Worm (Caenorhabditis elegans): ENCODE results near the gene C13B9.2.

C13B9.2 gene

DNA sequence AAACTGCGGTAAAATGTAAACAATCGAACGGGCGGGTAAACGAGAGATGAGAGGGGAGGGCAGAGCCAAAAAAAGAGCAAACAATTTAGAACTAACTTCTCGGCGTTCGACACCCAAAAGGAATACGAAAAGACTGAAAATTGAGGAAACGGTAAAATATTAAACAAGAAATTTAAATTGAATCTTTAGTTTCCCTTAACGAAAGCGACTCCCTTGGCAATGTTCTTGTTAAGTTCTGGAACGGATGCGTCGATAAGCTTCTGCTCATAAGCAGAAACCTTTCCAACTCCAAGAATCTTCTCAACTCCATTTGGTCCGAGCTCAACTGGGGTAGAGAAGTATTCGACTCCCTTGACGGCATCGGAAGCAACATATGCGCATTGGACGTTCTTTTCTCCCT lies 13.4 kb upstream of the C13B9.2 start:
- TF ChIP-seq zip-8 (tag; optimal IDR thresholded peaks at IDR 0.05), result no peak
- no peak for TF ChIP-seq lsy-2 (tag; optimal IDR thresholded peaks at IDR 0.05)
- TF ChIP-seq ces-1 (GFP tag; optimal IDR thresholded peaks at IDR 0.05), result no peak
- no peak for TF ChIP-seq ztf-11 (tag; optimal IDR thresholded peaks at IDR 0.05)
- TF ChIP-seq drap-1 (GFP tag; optimal IDR thresholded peaks at IDR 0.05), result no peak
- no peak for TF ChIP-seq lin-32 (GFP tag; optimal IDR thresholded peaks at IDR 0.05)
- no peak for TF ChIP-seq mls-2 (tag; optimal IDR thresholded peaks at IDR 0.05)
- TF ChIP-seq sem-2 (GFP tag; optimal IDR thresholded peaks at IDR 0.05), result no peak
- no peak for TF ChIP-seq flh-1 (GFP tag; optimal IDR thresholded peaks at IDR 0.05)
- TF ChIP-seq elt-3 (tag; optimal IDR thresholded peaks at IDR 0.05), result no peak
- no peak for TF ChIP-seq M03D4.4 (tag; optimal IDR thresholded peaks at IDR 0.05)
- TF ChIP-seq bed-3 (GFP tag; optimal IDR thresholded peaks at IDR 0.05), result no peak
- TF ChIP-seq nhr-76 (tag; optimal IDR thresholded peaks at IDR 0.05), result no peak
- no peak for TF ChIP-seq unc-62 (GFP tag; optimal IDR thresholded peaks at IDR 0.05)
- no peak for TF ChIP-seq mab-5 (tag; optimal IDR thresholded peaks at IDR 0.05)
- TF ChIP-seq elt-1 (tag; optimal IDR thresholded peaks at IDR 0.05; ENCODE audit: borderline replicate concordance, insufficient read depth), result no peak
- TF ChIP-seq mep-1 (tag; optimal IDR thresholded peaks at IDR 0.05), result no peak
- TF ChIP-seq tbx-8 (GFP tag; optimal IDR thresholded peaks at IDR 0.05), result no peak
- TF ChIP-seq ham-2 (GFP tag; optimal IDR thresholded peaks at IDR 0.05), result no peak

DNA sequence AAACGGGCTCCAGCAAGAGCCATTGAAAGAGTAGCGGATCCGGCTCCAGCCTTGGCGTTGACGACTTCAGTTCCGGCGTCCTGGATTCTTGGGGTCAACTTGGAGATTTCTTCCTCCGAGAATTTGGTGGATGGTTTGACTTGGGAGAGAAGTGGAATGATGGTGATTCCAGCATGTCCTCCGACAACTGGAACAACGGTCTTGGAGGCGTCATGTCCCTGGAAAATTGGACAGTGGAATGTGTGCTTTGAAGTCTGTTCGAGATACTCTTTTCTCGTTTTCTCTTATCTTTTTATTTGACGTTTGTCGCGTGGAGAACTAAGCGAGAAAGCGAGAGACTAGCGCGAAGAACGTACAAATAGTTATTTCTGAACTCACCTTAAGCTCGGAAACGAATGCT lies 13.0 kb upstream of the C13B9.2 start:
- no peak for TF ChIP-seq nhr-28 (tag; optimal IDR thresholded peaks at IDR 0.05)
- no peak for TF ChIP-seq ztf-11 (tag; optimal IDR thresholded peaks at IDR 0.05)
- TF ChIP-seq nhr-2 (tag; optimal IDR thresholded peaks at IDR 0.05), result no peak
- TF ChIP-seq pha-4 (tag; optimal IDR thresholded peaks at IDR 0.05), result no peak
- TF ChIP-seq nhr-76 (tag; optimal IDR thresholded peaks at IDR 0.05), result no peak
- TF ChIP-seq unc-39 (tag; optimal IDR thresholded peaks at IDR 0.05), result no peak
- no peak for TF ChIP-seq elt-3 (tag; optimal IDR thresholded peaks at IDR 0.05)
- TF ChIP-seq drap-1 (GFP tag; optimal IDR thresholded peaks at IDR 0.05), result no peak
- TF ChIP-seq sptf-1 (tag; optimal IDR thresholded peaks at IDR 0.05), result no peak
- no peak for TF ChIP-seq snpc-4 (tag; optimal IDR thresholded peaks at IDR 0.05)
- TF ChIP-seq nhr-237 (tag; optimal IDR thresholded peaks at IDR 0.05), result no peak
- no peak for TF ChIP-seq lin-13 (tag; optimal IDR thresholded peaks at IDR 0.05)

DNA sequence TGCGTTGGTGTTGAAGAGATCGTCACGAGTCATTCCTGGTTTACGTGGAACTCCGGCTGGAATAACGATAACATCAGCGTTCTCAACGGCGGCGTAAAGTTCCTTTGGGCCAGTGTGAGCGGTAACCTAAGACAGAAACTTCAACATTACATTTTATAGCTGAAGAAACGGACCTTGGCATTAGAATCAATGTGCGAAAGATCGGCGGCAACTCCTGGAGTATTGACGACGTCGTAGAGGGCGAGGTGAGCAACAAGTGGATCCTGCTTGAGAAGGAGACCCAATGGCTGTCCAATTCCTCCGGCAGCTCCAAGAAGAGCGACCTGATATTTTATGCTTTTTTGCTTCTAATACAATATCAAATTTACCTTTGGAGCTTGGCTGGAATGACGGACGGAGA lies 12.4 kb upstream of the C13B9.2 start:
- no peak for TF ChIP-seq flh-1 (GFP tag; optimal IDR thresholded peaks at IDR 0.05)
- no peak for TF ChIP-seq hlh-1 (tag; optimal IDR thresholded peaks at IDR 0.05)
- no peak for TF ChIP-seq elt-1 (tag; optimal IDR thresholded peaks at IDR 0.05; ENCODE audit: borderline replicate concordance, insufficient read depth)
- TF ChIP-seq lsy-2 (tag; optimal IDR thresholded peaks at IDR 0.05), result no peak
- no peak for TF ChIP-seq unc-120 (tag; optimal IDR thresholded peaks at IDR 0.05; ENCODE audit: poor library complexity, severe bottlenecking)
- no peak for TF ChIP-seq drap-1 (GFP tag; optimal IDR thresholded peaks at IDR 0.05)
- no peak for TF ChIP-seq pha-4 (tag; optimal IDR thresholded peaks at IDR 0.05)
- TF ChIP-seq bed-3 (GFP tag; optimal IDR thresholded peaks at IDR 0.05), result no peak
- TF ChIP-seq nhr-2 (tag; optimal IDR thresholded peaks at IDR 0.05), result no peak
- no peak for TF ChIP-seq sem-2 (GFP tag; optimal IDR thresholded peaks at IDR 0.05)
- no peak for TF ChIP-seq mls-2 (tag; optimal IDR thresholded peaks at IDR 0.05)
- TF ChIP-seq ceh-43 (GFP tag; optimal IDR thresholded peaks at IDR 0.05), result no peak

DNA sequence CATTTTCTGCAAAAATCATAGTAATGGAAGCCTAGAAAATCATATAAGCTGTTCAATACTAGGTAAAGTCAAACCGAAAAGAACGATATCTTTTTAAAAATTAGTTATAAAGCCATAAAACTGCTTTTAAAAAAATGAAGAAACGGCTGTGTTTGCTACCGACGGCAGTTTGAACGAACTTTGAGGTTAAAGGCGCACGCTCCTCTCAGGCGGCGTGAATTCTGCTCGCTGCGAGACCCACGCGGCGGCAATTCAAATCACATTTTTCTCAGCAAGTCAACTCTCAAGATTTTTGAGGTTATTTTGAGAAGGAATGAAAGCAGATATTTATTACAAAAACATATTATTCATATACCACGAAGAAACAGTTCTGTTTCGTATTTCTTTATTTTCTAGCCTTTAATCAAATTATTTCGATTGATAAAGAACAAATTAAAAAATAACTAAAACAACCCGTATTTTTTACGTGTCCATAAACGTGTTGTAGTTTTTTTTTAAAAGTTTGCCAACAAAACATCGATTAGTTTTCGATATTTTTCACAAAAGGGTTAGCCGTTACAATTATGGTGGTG lies 11.9 kb upstream of the C13B9.2 start, which contains the start of the genes mdh-2 and F20H11.4:
TSS of gene mdh-2 (minus strand) at position 6 of the 572 bp plus-strand sequence.
TSS of gene F20H11.4 (plus strand) at position 522 of the 572 bp plus-strand sequence.
- no peak for TF ChIP-seq mls-2 (tag; optimal IDR thresholded peaks at IDR 0.05)
- no peak for TF ChIP-seq nhr-12 (tag; optimal IDR thresholded peaks at IDR 0.05)
- TF ChIP-seq mab-5 (tag; optimal IDR thresholded peaks at IDR 0.05), result no peak
- no peak for TF ChIP-seq blmp-1 (tag; optimal IDR thresholded peaks at IDR 0.05)
- peak; percentile 51 for TF ChIP-seq pha-4 (tag; optimal IDR thresholded peaks at IDR 0.05)
- no peak for TF ChIP-seq flh-1 (GFP tag; optimal IDR thresholded peaks at IDR 0.05)
- no peak for TF ChIP-seq unc-62 (GFP tag; optimal IDR thresholded peaks at IDR 0.05)
- no peak for TF ChIP-seq snpc-4 (tag; optimal IDR thresholded peaks at IDR 0.05)
- TF ChIP-seq M03D4.4 (tag; optimal IDR thresholded peaks at IDR 0.05), result no peak
- TF ChIP-seq ceh-83 (GFP tag; optimal IDR thresholded peaks at IDR 0.05), result no peak
- TF ChIP-seq nhr-2 (tag; optimal IDR thresholded peaks at IDR 0.05), result no peak
- no peak for TF ChIP-seq elt-3 (tag; optimal IDR thresholded peaks at IDR 0.05)
- no peak for TF ChIP-seq ces-1 (GFP tag; optimal IDR thresholded peaks at IDR 0.05)
- TF ChIP-seq lin-13 (tag; optimal IDR thresholded peaks at IDR 0.05), result no peak
- peak; percentile 52 for TF ChIP-seq hlh-1 (tag; optimal IDR thresholded peaks at IDR 0.05)
- no peak for TF ChIP-seq drap-1 (GFP tag; optimal IDR thresholded peaks at IDR 0.05)
- TF ChIP-seq mep-1 (tag; optimal IDR thresholded peaks at IDR 0.05), result peak; percentile 92
- TF ChIP-seq nhr-28 (tag; optimal IDR thresholded peaks at IDR 0.05), result no peak
- no peak for TF ChIP-seq ceh-43 (GFP tag; optimal IDR thresholded peaks at IDR 0.05)
- TF ChIP-seq sem-2 (GFP tag; optimal IDR thresholded peaks at IDR 0.05), result no peak
- TF ChIP-seq lsy-2 (tag; optimal IDR thresholded peaks at IDR 0.05), result peak; percentile 81
- no peak for TF ChIP-seq sptf-1 (tag; optimal IDR thresholded peaks at IDR 0.05)
- no peak for TF ChIP-seq unc-39 (tag; optimal IDR thresholded peaks at IDR 0.05)
- TF ChIP-seq nhr-237 (tag; optimal IDR thresholded peaks at IDR 0.05), result peak; percentile 37

Measured in whole organism, mixed stage, embryonic.